Worm (Caenorhabditis elegans) whole organism, L4 larva: Measurements from ENCODE around the gene sel-12.

Source experiments
- dmd-9 ChIP-seq: fragments of 200-800 bp; sonication (Bioruptor generic); IDR thresholded peaks from 2 replicates; pipeline ENCODE4 v1.3.6; 2022; ENCODE audit warnings: missing genetic modification reagents, missing genetic modification characterization, missing compliant biosample characterization
- lin-39 ChIP-seq: fragments of 150-350 bp; optimal IDR thresholded peaks from 2 replicates; lab custom pipeline; 2014; ENCODE audit warnings: missing biosample characterization, missing genetic modification reagents, missing genetic modification characterization
- lsy-2 ChIP-seq, 2 experiments: fragments of 150-350 bp in 1 of 2; sonication (generic microtip) in 1 of 2; optimal IDR thresholded peaks; 2 replicates each; lab custom pipeline; 2014 to 2017; ENCODE audit warnings: missing biosample characterization in 2 of 2, missing genetic modification characterization in 2 of 2
- madf-5 ChIP-seq, 2 experiments: fragments of 200-800 bp; sonication (Bioruptor generic); IDR thresholded peaks; 2 replicates each; pipeline ENCODE4 v1.3.6; 2022; ENCODE audit warnings: missing compliant biosample characterization in 2 of 2, missing genetic modification characterization in 2 of 2
- mdt-29 ChIP-seq: fragments of 200-800 bp; sonication (Bioruptor generic); IDR thresholded peaks from 2 replicates; pipeline ENCODE4 v1.3.6; 2022; ENCODE audit warnings: missing genetic modification reagents, missing genetic modification characterization, missing compliant biosample characterization
- mxl-2 ChIP-seq: fragments of 200-800 bp; sonication (Bioruptor generic); conservative IDR thresholded peaks from 2 replicates; pipeline ENCODE4 v1.3.6; 2022; ENCODE audit warnings: missing genetic modification reagents, missing genetic modification characterization, missing compliant biosample characterization
- nhr-42 ChIP-seq: fragments of 200-800 bp; sonication (Bioruptor generic); IDR thresholded peaks from 2 replicates; pipeline ENCODE4 v1.3.6; 2022; ENCODE audit warnings: missing genetic modification characterization, missing compliant biosample characterization

- TF ChIP-seq madf-5 (GFP tag; IDR thresholded peaks at IDR 0.05; lab: Robert Waterston, UW) (no peak), lin-39 (tag; lab: Kevin White, UChicago) (no peak), mdt-29 (no peak), nhr-42 (GFP tag; lab: Robert Waterston, UW) (no peak), mxl-2 (GFP tag; lab: Robert Waterston, UW) (no peak), dmd-9 (GFP tag; lab: Robert Waterston, UW) (no peak), lsy-2 (tag; optimal IDR thresholded peaks at IDR 0.05; lab: Kevin White, UChicago) (peak in 1 of 2 experiments; percentile 10)
These were observed 17.2 kb downstream of the sel-12 start for ce11 chrX:932874-933273.
